Worm (Caenorhabditis elegans) whole organism, L1 larva: Measurements from ENCODE around the gene folt-2.

ENCODE experiments used
- irx-1 ChIP-seq: sonication (generic microtip); optimal IDR thresholded peaks from 2 replicates; lab custom pipeline; 2016; ENCODE audit warnings: missing genetic modification characterization, missing compliant biosample characterization
- nhr-71 ChIP-seq: sonication (generic microtip); optimal IDR thresholded peaks from 2 replicates; lab custom pipeline; 2016; ENCODE audit warnings: mild to moderate bottlenecking, missing genetic modification characterization, moderate library complexity, missing compliant biosample characterization
- tbx-2 ChIP-seq: sonication (generic microtip); optimal IDR thresholded peaks from 2 replicates; lab custom pipeline; 2016; ENCODE audit warnings: missing genetic modification characterization, missing compliant biosample characterization

folt-2 gene

DNA sequence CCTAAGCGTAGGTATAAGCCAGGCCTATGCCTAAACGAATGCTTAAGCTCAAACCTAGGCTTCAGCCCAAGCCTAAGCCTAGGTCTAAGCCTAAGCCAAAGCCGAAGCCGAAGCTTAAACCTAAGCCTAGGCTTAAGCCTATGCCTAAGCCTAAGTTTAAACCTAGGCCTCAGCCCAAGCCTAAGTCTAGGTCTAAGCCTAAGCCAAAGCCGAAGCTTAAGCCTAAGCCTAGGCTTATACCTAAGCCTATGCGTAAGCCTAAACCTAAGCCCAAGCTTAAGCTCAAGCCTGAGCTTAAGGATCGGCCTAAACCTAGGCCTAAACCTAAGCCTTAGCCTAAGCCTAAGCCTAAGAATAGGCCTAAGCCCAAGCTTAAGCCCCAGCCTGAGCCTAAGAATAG, 49.4 kb downstream of the folt-2 start:
- TF ChIP-seq irx-1 = no peak
- TF ChIP-seq tbx-2 (tag; lab: Kevin White, UChicago) = no peak
- no peak for TF ChIP-seq nhr-71 (tag; lab: Kevin White, UChicago)
